Worm (Caenorhabditis elegans): Measurements from ENCODE around the gene srj-27.
"Not testable (repeated sequence)": the region's sequence is repeated elsewhere in the genome, so short reads cannot be mapped to it uniquely, and the experiment has no call there.

Gene srj-27

ce11 chrV:15105893-15106598 is 21.3 kb downstream of the srj-27 start, which contains the start of gene C01G10.14:
Gene C01G10.14, minus strand, starts transcription at chrV:15105943.
- not testable (repeated sequence) for TF ChIP-seq syd-9 (tag; optimal IDR thresholded peaks at IDR 0.05); K02D7.2 (tag; optimal IDR thresholded peaks at IDR 0.05); dmd-4 (tag; optimal IDR thresholded peaks at IDR 0.05; ENCODE audit: borderline replicate concordance)

- TF ChIP-seq pha-4 (tag; optimal IDR thresholded peaks at IDR 0.05): no peak
Observed at ce11 chrV:15099447-15099846, 27.9 kb downstream of the srj-27 start, which contains the start of gene C01G10.1. Gene C01G10.1, plus strand, starts transcription at chrV:15099747.

ce11 chrV:15094749-15095148 is 32.6 kb downstream of the srj-27 start, which contains the start of gene srx-78:
Gene srx-78, plus strand, starts transcription at chrV:15095049.
- TF ChIP-seq odd-2 (tag; optimal IDR thresholded peaks at IDR 0.05): no peak
- no peak for TF ChIP-seq hlh-15 (tag; optimal IDR thresholded peaks at IDR 0.05)
- TF ChIP-seq ceh-14 (tag; optimal IDR thresholded peaks at IDR 0.05): no peak
- TF ChIP-seq ceh-9 (tag; optimal IDR thresholded peaks at IDR 0.05): no peak
- TF ChIP-seq nfya-1 (tag; optimal IDR thresholded peaks at IDR 0.05): no peak
- no peak for TF ChIP-seq fkh-10 (GFP tag; optimal IDR thresholded peaks at IDR 0.05)
- TF ChIP-seq ceh-48 (tag; optimal IDR thresholded peaks at IDR 0.05): no peak
- no peak for TF ChIP-seq elt-4 (tag; optimal IDR thresholded peaks at IDR 0.05)
- TF ChIP-seq ceh-45 (GFP tag; IDR thresholded peaks at IDR 0.05): no peak
- no peak for TF ChIP-seq hlh-13 (GFP tag; optimal IDR thresholded peaks at IDR 0.05)
- no peak for TF ChIP-seq pax-1 (tag; optimal IDR thresholded peaks at IDR 0.05)
- TF ChIP-seq C38D4.7 (GFP tag; optimal IDR thresholded peaks at IDR 0.05): no peak
- no peak for TF ChIP-seq F13H6.1 (tag; optimal IDR thresholded peaks at IDR 0.05)
- no peak for TF ChIP-seq T23F11.4 (GFP tag; optimal IDR thresholded peaks at IDR 0.05)

ce11 chrV:15092666-15093065 is 34.6 kb downstream of the srj-27 start, which contains the start of gene txt-12:
Gene txt-12, plus strand, starts transcription at chrV:15092966.
- TF ChIP-seq pha-2 (tag; optimal IDR thresholded peaks at IDR 0.05) (no peak), ceh-45 (GFP tag; IDR thresholded peaks at IDR 0.05) (no peak), lin-11 (tag; optimal IDR thresholded peaks at IDR 0.05) (no peak), odd-2 (tag; optimal IDR thresholded peaks at IDR 0.05) (no peak), hlh-15 (tag; optimal IDR thresholded peaks at IDR 0.05) (no peak), K02D7.2 (tag; optimal IDR thresholded peaks at IDR 0.05) (no peak), C08G9.2 (tag; optimal IDR thresholded peaks at IDR 0.05) (no peak), T23F11.4 (GFP tag; optimal IDR thresholded peaks at IDR 0.05) (no peak), pros-1 (tag; optimal IDR thresholded peaks at IDR 0.05) (no peak)

ce11 chrV:15090457-15090856 is 36.9 kb downstream of the srj-27 start, which contains the start of gene C01G10.17:
Gene C01G10.17, plus strand, starts transcription at chrV:15090757.
- TF ChIP-seq lin-11 (tag; optimal IDR thresholded peaks at IDR 0.05): no peak
- no peak for TF ChIP-seq ama-1 (optimal IDR thresholded peaks at IDR 0.05)
- no peak for TF ChIP-seq pros-1 (tag; optimal IDR thresholded peaks at IDR 0.05)
- no peak for TF ChIP-seq F13H6.1 (tag; optimal IDR thresholded peaks at IDR 0.05)
- TF ChIP-seq fax-1 (tag; optimal IDR thresholded peaks at IDR 0.05): no peak
- no peak for TF ChIP-seq ceh-31 (tag; optimal IDR thresholded peaks at IDR 0.05)
- TF ChIP-seq ceh-48 (tag; optimal IDR thresholded peaks at IDR 0.05): no peak
- no peak for TF ChIP-seq elt-2 (tag; optimal IDR thresholded peaks at IDR 0.05)
- no peak for TF ChIP-seq tbx-7 (tag; optimal IDR thresholded peaks at IDR 0.05)
- no peak for TF ChIP-seq nhr-232 (tag; optimal IDR thresholded peaks at IDR 0.05)
- TF ChIP-seq Y22D7AL.16 (tag; optimal IDR thresholded peaks at IDR 0.05): no peak
- no peak for TF ChIP-seq fkh-10 (GFP tag; optimal IDR thresholded peaks at IDR 0.05)
- TF ChIP-seq odd-2 (tag; optimal IDR thresholded peaks at IDR 0.05): no peak
- no peak for TF ChIP-seq ets-4 (tag; optimal IDR thresholded peaks at IDR 0.05)
- TF ChIP-seq syd-9 (tag; optimal IDR thresholded peaks at IDR 0.05): no peak
- no peak for TF ChIP-seq ceh-45 (GFP tag; IDR thresholded peaks at IDR 0.05)
- TF ChIP-seq ztf-16 (tag; optimal IDR thresholded peaks at IDR 0.05): no peak
- TF ChIP-seq ceh-18 (tag; optimal IDR thresholded peaks at IDR 0.05): no peak
- TF ChIP-seq nfya-1 (tag; optimal IDR thresholded peaks at IDR 0.05): no peak
- no peak for TF ChIP-seq pax-1 (tag; optimal IDR thresholded peaks at IDR 0.05)
